Worm (Caenorhabditis elegans): Measurements from ENCODE around the gene crn-5.

The crn-5 gene

DNA sequence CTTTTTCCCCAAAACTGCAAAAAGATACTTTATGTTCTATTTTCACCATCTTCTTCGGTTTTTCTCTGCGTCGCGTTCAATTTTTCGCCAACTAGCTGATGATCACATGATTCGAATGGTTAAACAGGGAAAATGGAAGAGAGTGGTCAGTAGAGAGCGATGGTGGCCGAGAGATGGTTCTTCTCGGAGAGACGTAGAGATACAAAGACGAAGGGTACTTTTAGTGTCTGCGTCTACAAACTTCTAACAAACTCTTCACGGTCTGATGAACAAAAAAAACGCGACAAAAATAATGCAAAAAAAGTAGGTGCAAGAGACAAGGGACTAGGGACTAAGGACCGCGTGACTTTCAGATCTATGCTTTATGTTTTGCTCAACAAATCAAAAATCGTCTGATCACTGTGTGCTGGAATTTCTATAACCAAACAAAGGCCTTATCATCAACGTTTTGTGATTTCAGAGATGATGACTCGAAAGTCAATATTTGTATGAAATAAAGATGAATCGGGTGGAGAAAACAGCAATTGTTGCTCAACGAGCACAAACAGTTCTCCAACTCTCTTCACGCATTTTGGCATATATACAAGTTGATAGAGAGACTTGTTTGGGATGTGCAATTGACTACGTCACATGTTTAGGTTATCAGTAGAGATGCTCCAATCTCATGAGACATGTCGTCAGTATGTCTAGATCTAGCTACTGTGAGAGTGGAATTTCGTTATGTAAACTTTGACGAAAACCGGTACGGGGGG lies 40.4 kb upstream of the crn-5 start (continued):
- no peak for TF ChIP-seq nfya-1 (tag; optimal IDR thresholded peaks at IDR 0.05; ENCODE audit: borderline replicate concordance, insufficient read depth)
- no peak for TF ChIP-seq F39B2.1 (GFP tag; IDR thresholded peaks at IDR 0.05)
- peak; percentile 67 for TF ChIP-seq madf-10 (tag; optimal IDR thresholded peaks at IDR 0.05)
- 0 out of 2 replicates have a peak, but pooled peaks have one; percentile 8 for TF ChIP-seq Y67H2A.10 (GFP tag; conservative IDR thresholded peaks at IDR 0.05)
- TF ChIP-seq Y53F4B.3 (GFP tag; IDR thresholded peaks at IDR 0.05) = no peak
- no peak for TF ChIP-seq dpff-1 (tag; optimal IDR thresholded peaks at IDR 0.05)
- no peak for TF ChIP-seq Y79H2A.3 (GFP tag; conservative IDR thresholded peaks at IDR 0.05)
- no peak for TF ChIP-seq D2030.7 (GFP tag; IDR thresholded peaks at IDR 0.05)
- TF ChIP-seq mcd-1 (GFP tag; IDR thresholded peaks at IDR 0.05) = peak; percentile 69
- peak; percentile 69 for TF ChIP-seq athp-1 (tag; optimal IDR thresholded peaks at IDR 0.05)
- no peak for TF ChIP-seq mxl-1 (tag; optimal IDR thresholded peaks at IDR 0.05)
- no peak for TF ChIP-seq ama-1 (optimal IDR thresholded peaks at IDR 0.05)
- TF ChIP-seq ama-1 (GFP tag; optimal IDR thresholded peaks at IDR 0.05) = peak in 1 of 2 experiments; percentile 12
- TF ChIP-seq ztf-22 (GFP tag; optimal IDR thresholded peaks at IDR 0.05) = peak; percentile 50
- no peak for TF ChIP-seq mel-28 (tag; optimal IDR thresholded peaks at IDR 0.05; ENCODE audit: borderline replicate concordance)
- no peak for TF ChIP-seq lsl-1 (GFP tag; optimal IDR thresholded peaks at IDR 0.05)
- TF ChIP-seq fkh-3 (tag; optimal IDR thresholded peaks at IDR 0.05) = no peak
- TF ChIP-seq tbp1 (GFP tag; optimal IDR thresholded peaks at IDR 0.05) = peak; percentile 52
- TF ChIP-seq lin-54 (GFP tag; optimal IDR thresholded peaks at IDR 0.05) = peak; percentile 47
- no peak for TF ChIP-seq unc-130 (GFP tag; optimal IDR thresholded peaks at IDR 0.05)
- TF ChIP-seq madf-8 (GFP tag; conservative IDR thresholded peaks at IDR 0.05) = no peak
- no peak for TF ChIP-seq F23B12.7 (tag; optimal IDR thresholded peaks at IDR 0.05; ENCODE audit: insufficient read depth)
- TF ChIP-seq ceh-79 (tag; optimal IDR thresholded peaks at IDR 0.05) = peak; percentile 75
- TF ChIP-seq K12H6.12 (tag; optimal IDR thresholded peaks at IDR 0.05) = peak; percentile 90
- peak; percentile 21 for TF ChIP-seq ztf-3 (GFP tag; optimal IDR thresholded peaks at IDR 0.05)
- peak; percentile 77 for TF ChIP-seq attf-5 (GFP tag; optimal IDR thresholded peaks at IDR 0.05)
- peak; percentile 60; the same call in 1 of the 2 replicates for TF ChIP-seq lin-26 (GFP tag; IDR thresholded peaks at IDR 0.05)
- peak; percentile 57 for TF ChIP-seq gei-17 (GFP tag; optimal IDR thresholded peaks at IDR 0.05)
- no peak for TF ChIP-seq hrde-1 (tag; optimal IDR thresholded peaks at IDR 0.05; ENCODE audit: borderline replicate concordance)
- TF ChIP-seq ceh-91 (GFP tag; IDR thresholded peaks at IDR 0.05) = no peak
- no peak for TF ChIP-seq lsy-27 (tag; optimal IDR thresholded peaks at IDR 0.05; ENCODE audit: borderline replicate concordance, insufficient read depth)
- TF ChIP-seq ceh-58 (GFP tag; IDR thresholded peaks at IDR 0.05) = no peak
- TF ChIP-seq dpl-1 (GFP tag; optimal IDR thresholded peaks at IDR 0.05) = no peak
- no peak for TF ChIP-seq nhr-120 (GFP tag; IDR thresholded peaks at IDR 0.05)
- TF ChIP-seq zim-3 (tag; optimal IDR thresholded peaks at IDR 0.05) = no peak
- 0 out of 2 replicates have a peak, but pooled peaks have one; percentile 20 for TF ChIP-seq ztf-6 (GFP tag; IDR thresholded peaks at IDR 0.05)
- peak; percentile 82 for TF ChIP-seq ceh-27 (GFP tag; optimal IDR thresholded peaks at IDR 0.05)
- no peak for TF ChIP-seq snpc-1.3 (tag; optimal IDR thresholded peaks at IDR 0.05; ENCODE audit: insufficient read depth)
- TF ChIP-seq hsf-1 (GFP tag; IDR thresholded peaks at IDR 0.05) = no peak
- peak; percentile 51 for TF ChIP-seq unc-62 (GFP tag; optimal IDR thresholded peaks at IDR 0.05)
- no peak for TF ChIP-seq ztf-18 (tag; optimal IDR thresholded peaks at IDR 0.05)
- TF ChIP-seq xnd-1 (tag; optimal IDR thresholded peaks at IDR 0.05) = no peak
- TF ChIP-seq T26A5.8 (tag; optimal IDR thresholded peaks at IDR 0.05) = no peak
- no peak for TF ChIP-seq ccch-3 (GFP tag; optimal IDR thresholded peaks at IDR 0.05)
- TF ChIP-seq cebp-1 (GFP tag; IDR thresholded peaks at IDR 0.05) = no peak
- peak; percentile 84 for TF ChIP-seq cebp-1 (tag; optimal IDR thresholded peaks at IDR 0.05)
- peak; percentile 76 for TF ChIP-seq F22D6.2 (tag; optimal IDR thresholded peaks at IDR 0.05)
- no peak for TF ChIP-seq hlh-12 (tag; optimal IDR thresholded peaks at IDR 0.05)
